Worm (Caenorhabditis elegans) whole organism, L4 larva: ENCODE data around the gene nep-15.
A peak's percentile ranks its signal among the peaks of the same experiment; 100 is the strongest.

Source experiments
- F44E2.7 ChIP-seq: fragments of 200-800 bp; sonication (Bioruptor generic); IDR thresholded peaks from 2 replicates; pipeline ENCODE4 v2.1.2; 2022; ENCODE audit warnings: missing genetic modification characterization, missing compliant biosample characterization
- T26A8.4 ChIP-seq: fragments of 200-800 bp; sonication (Bioruptor generic); IDR thresholded peaks from 2 replicates; pipeline ENCODE4 v1.3.6; 2022; ENCODE audit warnings: missing genetic modification characterization, missing compliant biosample characterization
- Y105C5A.15 ChIP-seq: fragments of 200-800 bp; sonication (Bioruptor generic); IDR thresholded peaks from 2 replicates; pipeline ENCODE4 v1.3.6; 2022; ENCODE audit warnings: missing genetic modification characterization, missing compliant biosample characterization
- Y48G9A.11 ChIP-seq: fragments of 200-800 bp; sonication (Bioruptor generic); IDR thresholded peaks from 2 replicates; pipeline ENCODE4 v1.3.6; 2022; ENCODE audit warnings: missing genetic modification reagents, missing genetic modification characterization, missing compliant biosample characterization
- Y75B8A.6 ChIP-seq: fragments of 200-800 bp; sonication (Bioruptor generic); IDR thresholded peaks from 2 replicates; pipeline ENCODE4 v1.3.6; 2022; ENCODE audit warnings: missing genetic modification reagents, missing genetic modification characterization, missing compliant biosample characterization
- ZK337.2 ChIP-seq: fragments of 200-800 bp; sonication (Bioruptor generic); IDR thresholded peaks from 2 replicates; pipeline ENCODE4 v1.3.6; 2022; ENCODE audit warnings: missing genetic modification reagents, missing genetic modification characterization, missing compliant biosample characterization
- ZK546.5 ChIP-seq, 2 experiments: sonication (generic microtip); optimal IDR thresholded peaks; 2 replicates each; lab custom pipeline; 2017; ENCODE audit warnings: missing biosample characterization in 2 of 2, missing genetic modification characterization in 2 of 2
- aha-1 ChIP-seq: fragments of 150-350 bp; peaks from one replicate; lab custom pipeline; 2014; ENCODE audit warnings: missing biosample characterization, missing genetic modification characterization
- aly-2 ChIP-seq: sonication (generic microtip); optimal IDR thresholded peaks from 2 replicates; lab custom pipeline; 2018; ENCODE audit warnings: missing biosample characterization, missing genetic modification characterization
- attf-4 ChIP-seq: sonication (generic microtip); optimal IDR thresholded peaks from 3 replicates; lab custom pipeline; 2017; ENCODE audit warnings: missing biosample characterization, missing genetic modification characterization
- ceh-28 ChIP-seq: fragments of 150-350 bp; optimal IDR thresholded peaks from 2 replicates; lab custom pipeline; 2014; ENCODE audit warnings: missing biosample characterization, missing genetic modification reagents, missing genetic modification characterization
- ceh-32 ChIP-seq: sonication (generic microtip); optimal IDR thresholded peaks from 2 replicates; lab custom pipeline; 2016; ENCODE audit warnings: mild to moderate bottlenecking, missing genetic modification characterization, missing compliant biosample characterization; ENCODE audit not compliant: poor library complexity
- ceh-82 ChIP-seq: sonication (generic microtip); optimal IDR thresholded peaks from 2 replicates; lab custom pipeline; 2017; ENCODE audit warnings: missing biosample characterization, missing genetic modification characterization
- ces-1 ChIP-seq: fragments of 150-350 bp; sonication (generic microtip); optimal IDR thresholded peaks from 4 replicates; lab custom pipeline; 2014; ENCODE audit warnings: missing biosample characterization, missing genetic modification reagents, missing genetic modification characterization
- cey-2 ChIP-seq: sonication (generic microtip); optimal IDR thresholded peaks from 3 replicates; lab custom pipeline; 2017; ENCODE audit warnings: missing genetic modification characterization, mild to moderate bottlenecking, missing compliant biosample characterization, antibody characterized with exemption, borderline replicate concordance; ENCODE audit not compliant: insufficient read depth
- ctbp-1 ChIP-seq: fragments of 200-800 bp; sonication (Bioruptor generic); IDR thresholded peaks from 2 replicates; pipeline ENCODE4 v1.3.6; 2022; ENCODE audit warnings: missing genetic modification reagents, missing genetic modification characterization, missing compliant biosample characterization
- daf-12 ChIP-seq: fragments of 150-350 bp; optimal IDR thresholded peaks from 2 replicates; lab custom pipeline; 2014; ENCODE audit warnings: missing biosample characterization, missing genetic modification reagents, missing genetic modification characterization
- daf-16 ChIP-seq, 3 experiments: sonication (generic microtip); optimal IDR thresholded peaks; 2 replicates each; lab custom pipeline; 2016 to 2017; ENCODE audit warnings: missing genetic modification characterization in 3 of 3, missing genetic modification reagents in 3 of 3, mild to moderate bottlenecking in 2 of 3, missing compliant biosample characterization in 2 of 3, missing biosample characterization in 1 of 3, moderate library complexity in 1 of 3
- daf-8 ChIP-seq: fragments of 200-800 bp; sonication (Bioruptor generic); IDR thresholded peaks from 2 replicates; pipeline ENCODE4 v1.3.6; 2022; ENCODE audit warnings: missing genetic modification characterization, missing compliant biosample characterization
- dmd-6 ChIP-seq: fragments of 200-800 bp; sonication (Bioruptor generic); IDR thresholded peaks from 2 replicates; pipeline ENCODE4 v1.3.6; 2022; ENCODE audit warnings: missing genetic modification reagents, missing genetic modification characterization, missing compliant biosample characterization
- duxl-1 ChIP-seq: sonication (generic microtip); optimal IDR thresholded peaks from 2 replicates; lab custom pipeline; 2016; ENCODE audit warnings: mild to moderate bottlenecking, missing genetic modification characterization, moderate library complexity, missing compliant biosample characterization; ENCODE audit not compliant: poor library complexity
- dve-1 ChIP-seq: sonication (generic microtip); optimal IDR thresholded peaks from 2 replicates; lab custom pipeline; 2017; ENCODE audit warnings: antibody characterized with exemption, mild to moderate bottlenecking, missing genetic modification characterization, missing compliant biosample characterization; ENCODE audit not compliant: insufficient read depth
- hif-1 ChIP-seq, 2 experiments: sonication (generic microtip); optimal IDR thresholded peaks; 2 replicates each; lab custom pipeline; 2016 to 2017; ENCODE audit warnings: missing compliant biosample characterization in 2 of 2, missing genetic modification characterization in 2 of 2, missing genetic modification reagents in 2 of 2, missing genotype in 2 of 2, mild to moderate bottlenecking in 1 of 2
- hlh-11 ChIP-seq: fragments of 200-800 bp; sonication (Bioruptor generic); optimal IDR thresholded peaks from 2 replicates; lab custom pipeline; 2018; ENCODE audit warnings: mild to moderate bottlenecking, missing genetic modification characterization, missing compliant biosample characterization
- lim-7 ChIP-seq: fragments of 200-800 bp; sonication (Bioruptor generic); IDR thresholded peaks from 2 replicates; pipeline ENCODE4 v1.3.6; 2022; ENCODE audit warnings: missing genetic modification characterization, missing compliant biosample characterization
- lin-1 ChIP-seq: fragments of 200-800 bp; sonication (Bioruptor generic); IDR thresholded peaks from 2 replicates; pipeline ENCODE4 v1.3.6; 2022; ENCODE audit warnings: missing genetic modification reagents, missing genetic modification characterization, missing compliant biosample characterization
- lin-13 ChIP-seq: fragments of 150-350 bp; optimal IDR thresholded peaks from 2 replicates; lab custom pipeline; 2014; ENCODE audit warnings: missing biosample characterization, missing genetic modification reagents, missing genetic modification characterization
- lin-29 ChIP-seq: fragments of 200-800 bp; sonication (Bioruptor generic); IDR thresholded peaks from 2 replicates; pipeline ENCODE4 v1.3.6; 2022; ENCODE audit warnings: missing genetic modification reagents, missing genetic modification characterization, missing compliant biosample characterization
- lin-38 ChIP-seq: fragments of 200-800 bp; sonication (Bioruptor generic); IDR thresholded peaks from 2 replicates; pipeline ENCODE4 v1.3.6; 2022; ENCODE audit warnings: missing genetic modification reagents, missing genetic modification characterization, missing compliant biosample characterization
- lir-3 ChIP-seq: sonication (generic microtip); optimal IDR thresholded peaks from 2 replicates; lab custom pipeline; 2016; ENCODE audit warnings: mild to moderate bottlenecking, missing genetic modification characterization, missing compliant biosample characterization
- madf-5 ChIP-seq, 2 experiments: fragments of 200-800 bp; sonication (Bioruptor generic); IDR thresholded peaks; 2 replicates each; pipeline ENCODE4 v1.3.6; 2022; ENCODE audit warnings: missing compliant biosample characterization in 2 of 2, missing genetic modification characterization in 2 of 2
- nhr-10 ChIP-seq: fragments of 150-350 bp; optimal IDR thresholded peaks from 2 replicates; lab custom pipeline; 2014; ENCODE audit warnings: missing biosample characterization, missing genetic modification characterization
- nhr-102 ChIP-seq: sonication (generic microtip); optimal IDR thresholded peaks from 2 replicates; lab custom pipeline; 2016; ENCODE audit warnings: mild to moderate bottlenecking, missing genetic modification characterization, moderate library complexity, missing compliant biosample characterization
- nhr-11 ChIP-seq: fragments of 150-350 bp; optimal IDR thresholded peaks from 2 replicates; lab custom pipeline; 2014; ENCODE audit warnings: missing biosample characterization, missing genetic modification characterization
- nhr-237 ChIP-seq: sonication (generic microtip); optimal IDR thresholded peaks from 2 replicates; lab custom pipeline; 2017; ENCODE audit warnings: missing biosample characterization, missing genetic modification characterization
- nhr-28 ChIP-seq: fragments of 150-350 bp; optimal IDR thresholded peaks from 2 replicates; lab custom pipeline; 2014; ENCODE audit warnings: missing biosample characterization, missing genetic modification characterization
- nhr-6 ChIP-seq: fragments of 150-350 bp; optimal IDR thresholded peaks from 2 replicates; lab custom pipeline; 2014; ENCODE audit warnings: missing biosample characterization, missing genetic modification characterization
- nhr-76 ChIP-seq: fragments of 150-350 bp; optimal IDR thresholded peaks from 2 replicates; lab custom pipeline; 2014; ENCODE audit warnings: missing biosample characterization, missing genetic modification characterization
- pqm-1 ChIP-seq: sonication (generic microtip); optimal IDR thresholded peaks from 2 replicates; lab custom pipeline; 2017; ENCODE audit warnings: missing biosample characterization, missing genetic modification characterization
- rbr-2 ChIP-seq: sonication (generic microtip); optimal IDR thresholded peaks from 2 replicates; lab custom pipeline; 2016; ENCODE audit warnings: missing genotype, missing genetic modification characterization, missing compliant biosample characterization
- skn-1 ChIP-seq: fragments of 150-350 bp; optimal IDR thresholded peaks from 2 replicates; lab custom pipeline; 2014; ENCODE audit warnings: missing biosample characterization, missing genetic modification characterization
- snpc-1.2 ChIP-seq: fragments of 200-800 bp; sonication (Bioruptor generic); IDR thresholded peaks from 2 replicates; pipeline ENCODE4 v1.3.6; 2022; ENCODE audit warnings: missing genetic modification reagents, missing genetic modification characterization, missing compliant biosample characterization
- snpc-4 ChIP-seq: fragments of 150-350 bp; optimal IDR thresholded peaks from 2 replicates; lab custom pipeline; 2014; ENCODE audit warnings: missing biosample characterization, missing genetic modification characterization
- unc-39 ChIP-seq: sonication (generic microtip); optimal IDR thresholded peaks from 2 replicates; lab custom pipeline; 2017; ENCODE audit warnings: missing biosample characterization, missing genetic modification characterization
- unc-62 ChIP-seq, 3 experiments: fragments of 150-350 bp in 1 of 3; sonication (generic microtip); optimal IDR thresholded peaks in 2 of 3; peaks in 1 of 3; 1 replicate in 1 of 3; 2 replicates in 2 of 3; lab custom pipeline; 2014 to 2017; ENCODE audit warnings: missing biosample characterization in 3 of 3, missing genetic modification characterization in 3 of 3, missing genetic modification reagents in 3 of 3, missing genotype in 1 of 3
- vab-7 ChIP-seq: fragments of 200-800 bp; sonication (Bioruptor generic); IDR thresholded peaks from 2 replicates; pipeline ENCODE4 v1.3.6; 2022; ENCODE audit warnings: missing genetic modification reagents, missing genetic modification characterization, missing compliant biosample characterization
- zfp-3 ChIP-seq: fragments of 200-800 bp; sonication (Bioruptor generic); conservative IDR thresholded peaks from 2 replicates; pipeline ENCODE4 v1.3.6; 2022; ENCODE audit warnings: missing genetic modification reagents, missing genetic modification characterization, missing compliant biosample characterization
- ztf-11 ChIP-seq: fragments of 150-350 bp; optimal IDR thresholded peaks from 2 replicates; lab custom pipeline; 2014; ENCODE audit warnings: missing biosample characterization, missing genetic modification characterization
- ztf-7 ChIP-seq: fragments of 150-350 bp; optimal IDR thresholded peaks from 2 replicates; lab custom pipeline; 2014; ENCODE audit warnings: missing biosample characterization, missing genetic modification characterization

Gene nep-15

DNA sequence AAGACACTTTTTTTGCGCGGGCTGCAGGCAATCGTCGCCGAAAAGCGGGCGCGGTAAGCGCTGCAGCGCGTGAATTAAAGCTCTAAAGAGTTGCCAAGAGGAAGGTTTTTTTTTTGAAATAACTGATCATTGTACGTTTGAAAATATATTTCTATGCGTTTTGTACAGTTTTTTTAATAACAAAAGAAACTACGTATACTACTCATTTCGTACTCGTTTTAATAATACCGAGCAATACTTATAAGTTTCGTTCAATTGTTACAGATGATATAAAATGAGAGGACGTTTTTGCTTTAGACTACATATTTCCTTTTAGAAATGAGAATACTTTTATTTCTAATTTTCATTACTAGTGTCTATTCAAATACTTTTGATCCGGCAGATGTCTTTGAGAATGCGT is at the start of gene nep-15:
Gene nep-15, plus strand, starts transcription at position 301 of the 400 bp plus-strand sequence.
- TF ChIP-seq F44E2.7 (GFP tag; lab: Robert Waterston, UW) = no peak
- TF ChIP-seq lin-13 = no peak
- TF ChIP-seq ztf-7 (tag; lab: Kevin White, UChicago) = no peak
- no peak for TF ChIP-seq attf-4 (tag; lab: Kevin White, UChicago)
- no peak for TF ChIP-seq lin-1
- TF ChIP-seq Y105C5A.15 (GFP tag; lab: Robert Waterston, UW) = no peak
- no peak for TF ChIP-seq Y75B8A.6
- TF ChIP-seq cey-2 (tag; lab: Kevin White, UChicago) = no peak
- TF ChIP-seq ZK337.2 (GFP tag; lab: Robert Waterston, UW) = no peak
- no peak for TF ChIP-seq ces-1 (GFP tag; lab: Kevin White, UChicago)
- TF ChIP-seq nhr-10 (tag; lab: Kevin White, UChicago) = no peak
- TF ChIP-seq lir-3 (tag; lab: Kevin White, UChicago) = no peak
- TF ChIP-seq daf-8 (GFP tag; lab: Robert Waterston, UW) = no peak
- no peak for TF ChIP-seq ceh-32 (tag; lab: Kevin White, UChicago)
- TF ChIP-seq snpc-4 = no peak
- TF ChIP-seq ztf-11 (tag; lab: Kevin White, UChicago) = no peak
- TF ChIP-seq unc-62 (GFP tag; optimal IDR thresholded peaks at IDR 0.05 in 1 of 2; lab: Kevin White, UChicago) = no peak
- TF ChIP-seq unc-62 (tag; optimal IDR thresholded peaks at IDR 0.05; lab: Kevin White, UChicago) = no peak
- no peak for TF ChIP-seq duxl-1 (tag; lab: Kevin White, UChicago)
- no peak for TF ChIP-seq aly-2 (tag; lab: Kevin White, UChicago)
- TF ChIP-seq nhr-6 (tag; lab: Kevin White, UChicago) = no peak

DNA sequence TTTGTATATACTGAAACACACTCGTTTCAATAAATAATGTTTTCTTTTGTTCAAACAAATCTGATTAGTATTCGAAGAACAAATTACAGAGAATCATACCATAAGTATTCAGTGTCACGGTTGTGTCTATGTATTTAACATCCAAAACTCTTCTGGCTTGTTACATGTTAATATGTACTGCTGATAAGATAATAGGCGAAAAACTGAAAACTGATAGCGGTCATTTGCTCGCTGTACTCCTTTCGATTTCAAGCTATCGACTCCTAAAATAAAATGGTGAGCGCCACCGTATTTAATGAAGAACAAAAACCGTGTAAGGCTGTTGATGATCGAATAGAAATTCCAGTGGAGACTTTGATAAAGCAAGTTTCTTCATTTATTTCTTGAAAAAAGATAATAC is 48.6 kb upstream of the nep-15 start, which contains the start of gene R09F10.1:
Gene R09F10.1, plus strand, starts transcription at position 222 of the 400 bp plus-strand sequence.
- TF ChIP-seq rbr-2 = no peak
- TF ChIP-seq unc-62 (GFP tag; optimal IDR thresholded peaks at IDR 0.05 in 1 of 2; lab: Kevin White, UChicago) = no peak
- no peak for TF ChIP-seq unc-62 (tag; optimal IDR thresholded peaks at IDR 0.05; lab: Kevin White, UChicago)
- TF ChIP-seq aha-1 (tag; lab: Kevin White, UChicago) = no peak
- no peak for TF ChIP-seq zfp-3 (GFP tag; lab: Robert Waterston, UW)
- no peak for TF ChIP-seq aly-2 (tag; lab: Kevin White, UChicago)
- no peak for TF ChIP-seq ztf-11 (tag; lab: Kevin White, UChicago)
- peak; percentile 12 for TF ChIP-seq dve-1 (tag; lab: Kevin White, UChicago)
- no peak for TF ChIP-seq ceh-32 (tag; lab: Kevin White, UChicago)
- TF ChIP-seq lin-1 = no peak
- TF ChIP-seq lim-7 (GFP tag; lab: Robert Waterston, UW) = no peak
- TF ChIP-seq nhr-237 (tag; lab: Kevin White, UChicago) = no peak
- peak; percentile 64 for TF ChIP-seq pqm-1 (tag; lab: Kevin White, UChicago)
- no peak for TF ChIP-seq Y48G9A.11 (GFP tag; lab: Robert Waterston, UW)
- no peak for TF ChIP-seq ceh-82
- no peak for TF ChIP-seq nhr-102 (tag; lab: Kevin White, UChicago)
- no peak for TF ChIP-seq ceh-28
- no peak for TF ChIP-seq nhr-11 (tag; lab: Kevin White, UChicago)
- 0 out of 2 replicates have a peak, but pooled peaks have one; percentile 45 for TF ChIP-seq dmd-6
- no peak for TF ChIP-seq T26A8.4 (GFP tag; lab: Robert Waterston, UW)
- TF ChIP-seq daf-12 (tag; lab: Kevin White, UChicago) = no peak
- no peak for TF ChIP-seq skn-1 (tag; lab: Kevin White, UChicago)
- no peak for TF ChIP-seq attf-4 (tag; lab: Kevin White, UChicago)
- no peak for TF ChIP-seq daf-16 (GFP tag; optimal IDR thresholded peaks at IDR 0.05; lab: Kevin White, UChicago)
- TF ChIP-seq daf-16 (tag; optimal IDR thresholded peaks at IDR 0.05; lab: Kevin White, UChicago) = peak; percentile 60
- no peak for TF ChIP-seq lin-29 (GFP tag; lab: Robert Waterston, UW)
- no peak for TF ChIP-seq vab-7 (GFP tag; lab: Robert Waterston, UW)
- peak; percentile 56 for TF ChIP-seq nhr-28 (tag; lab: Kevin White, UChicago)
- TF ChIP-seq snpc-1.2 (GFP tag; lab: Robert Waterston, UW) = no peak
- no peak for TF ChIP-seq ZK546.5 (tag; optimal IDR thresholded peaks at IDR 0.05; lab: Kevin White, UChicago)
- TF ChIP-seq lin-38 (GFP tag; lab: Robert Waterston, UW) = no peak
- no peak for TF ChIP-seq ctbp-1 (GFP tag; lab: Robert Waterston, UW)
- no peak for TF ChIP-seq madf-5 (GFP tag; IDR thresholded peaks at IDR 0.05; lab: Robert Waterston, UW)
- TF ChIP-seq nhr-76 = no peak
- no peak for TF ChIP-seq unc-39
- TF ChIP-seq hlh-11 (tag; lab: Kevin White, UChicago) = no peak
- TF ChIP-seq hif-1 (tag; optimal IDR thresholded peaks at IDR 0.05; lab: Kevin White, UChicago) = no peak
- no peak for TF ChIP-seq ZK337.2 (GFP tag; lab: Robert Waterston, UW)
